Fruit fly (Drosophila melanogaster): ENCODE measurements around the gene dmt.
A peak's percentile ranks its signal among the peaks of the same experiment; 100 is the strongest.

- TF ChIP-seq ovo (GFP tag; optimal IDR thresholded peaks at IDR 0.05) = no peak
- peak; percentile 1 for TF ChIP-seq CG11617 (GFP tag; optimal IDR thresholded peaks at IDR 0.05)
- TF ChIP-seq toe (GFP tag; optimal IDR thresholded peaks at IDR 0.05) = no peak
- TF ChIP-seq CG7101 (tag; optimal IDR thresholded peaks at IDR 0.05) = no peak
- TF ChIP-seq CG7045 (GFP tag; optimal IDR thresholded peaks at IDR 0.05) = no peak
- TF ChIP-seq Hr96 (GFP tag; optimal IDR thresholded peaks at IDR 0.05) = no peak
- TF ChIP-seq kay (GFP tag; ENCODE audit: borderline replicate concordance) = no peak
- TF ChIP-seq cnc (optimal IDR thresholded peaks at IDR 0.05) = no peak
- no peak for TF ChIP-seq CG5204 (GFP tag; optimal IDR thresholded peaks at IDR 0.05)
- TF ChIP-seq Mnt (GFP tag; optimal IDR thresholded peaks at IDR 0.05) = peak; percentile 25
- no peak for TF ChIP-seq CG33017 (tag; optimal IDR thresholded peaks at IDR 0.05)
- TF ChIP-seq Crg-1 (GFP tag; optimal IDR thresholded peaks at IDR 0.05) = no peak
- no peak for TF ChIP-seq cic (GFP tag; optimal IDR thresholded peaks at IDR 0.05)
Measured at dm6 chr3R:9762955-9763931, 52.3 kb downstream of the dmt start, which contains the start of the genes Snap24 and CG8478.

Measured in whole organism, adult.